Worm (Caenorhabditis elegans): Measurements from ENCODE around the gene oac-51.

- TF ChIP-seq klf-2 (GFP tag; conservative IDR thresholded peaks at IDR 0.05) (no peak), tab-1 (GFP tag; IDR thresholded peaks at IDR 0.05) (no peak), flt-1 (GFP tag; IDR thresholded peaks at IDR 0.05) (no peak), med-1 (GFP tag; optimal IDR thresholded peaks at IDR 0.05; ENCODE audit: insufficient read depth) (no peak)
Measured at ce11 chrIV:4347578-4348003, 11.0 kb downstream of the oac-51 start.

Measured in whole organism, midembryonic.